Fruit fly (Drosophila melanogaster): ENCODE results near the gene dmrt11E.
A peak's percentile ranks its signal among the peaks of the same experiment; 100 is the strongest.

dmrt11E gene

dm6 chrX:13397610-13398009 lies 29.6 kb downstream of the dmrt11E start:
- TF ChIP-seq Crg-1 (GFP tag; optimal IDR thresholded peaks at IDR 0.05) (no peak), CG14711 (tag; optimal IDR thresholded peaks at IDR 0.05) (no peak), CG5204 (GFP tag; optimal IDR thresholded peaks at IDR 0.05) (no peak), bab1 (GFP tag; optimal IDR thresholded peaks at IDR 0.05) (no peak), CG7045 (GFP tag; optimal IDR thresholded peaks at IDR 0.05) (no peak)

- no peak for TF ChIP-seq CG5204 (GFP tag; optimal IDR thresholded peaks at IDR 0.05)
- no peak for TF ChIP-seq cnc (optimal IDR thresholded peaks at IDR 0.05)
- peak; percentile 63 for TF ChIP-seq bab1 (GFP tag; optimal IDR thresholded peaks at IDR 0.05)
- TF ChIP-seq ovo (GFP tag; optimal IDR thresholded peaks at IDR 0.05): no peak
- TF ChIP-seq Hr96 (GFP tag; optimal IDR thresholded peaks at IDR 0.05): peak; percentile 2
- TF ChIP-seq CG12768 (GFP tag; optimal IDR thresholded peaks at IDR 0.05): no peak
These were observed 33.3 kb downstream of the dmrt11E start for dm6 chrX:13401245-13401644.

dm6 chrX:13402763-13403162 lies 34.8 kb downstream of the dmrt11E start, which contains the start of gene CG12725:
Gene CG12725 (minus strand): TSS chrX:13402863.
- no peak for TF ChIP-seq CG12768 (GFP tag; optimal IDR thresholded peaks at IDR 0.05)
- TF ChIP-seq CG33017 (tag; optimal IDR thresholded peaks at IDR 0.05): no peak
- TF ChIP-seq Clk (GFP tag; optimal IDR thresholded peaks at IDR 0.05): no peak
- TF ChIP-seq pad (GFP tag; optimal IDR thresholded peaks at IDR 0.05): no peak

dm6 chrX:13403553-13403952 lies 35.6 kb downstream of the dmrt11E start:
- peak; percentile 43 for TF ChIP-seq CG12768 (GFP tag; optimal IDR thresholded peaks at IDR 0.05)
- TF ChIP-seq tj (GFP tag; optimal IDR thresholded peaks at IDR 0.05): no peak
- TF ChIP-seq CG7045 (GFP tag; optimal IDR thresholded peaks at IDR 0.05): no peak
- peak; percentile 68 for TF ChIP-seq cic (GFP tag; optimal IDR thresholded peaks at IDR 0.05)
- peak; percentile 15 for TF ChIP-seq Mnt (GFP tag; optimal IDR thresholded peaks at IDR 0.05)
- TF ChIP-seq pad (GFP tag; optimal IDR thresholded peaks at IDR 0.05): no peak
- peak; percentile 11 for TF ChIP-seq CG14711 (tag; optimal IDR thresholded peaks at IDR 0.05)

- peak; percentile 85 for TF ChIP-seq Hr96 (GFP tag; optimal IDR thresholded peaks at IDR 0.05)
- peak; percentile 90 for TF ChIP-seq cic (GFP tag; optimal IDR thresholded peaks at IDR 0.05)
- no peak for TF ChIP-seq cnc (optimal IDR thresholded peaks at IDR 0.05)
- peak; percentile 67 for TF ChIP-seq ovo (GFP tag; optimal IDR thresholded peaks at IDR 0.05)
- no peak for TF ChIP-seq kay (GFP tag; ENCODE audit: borderline replicate concordance)
- peak; percentile 7 for TF ChIP-seq CG7045 (GFP tag; optimal IDR thresholded peaks at IDR 0.05)
- peak; percentile 70 for TF ChIP-seq Mnt (GFP tag; optimal IDR thresholded peaks at IDR 0.05)
- peak; percentile 24 for TF ChIP-seq bab1 (GFP tag; optimal IDR thresholded peaks at IDR 0.05)
- TF ChIP-seq pad (GFP tag; optimal IDR thresholded peaks at IDR 0.05): no peak
- peak; percentile 68 for TF ChIP-seq CG12768 (GFP tag; optimal IDR thresholded peaks at IDR 0.05)
- TF ChIP-seq toe (GFP tag; optimal IDR thresholded peaks at IDR 0.05): peak; percentile 37
- peak; percentile 47 for TF ChIP-seq CG5204 (GFP tag; optimal IDR thresholded peaks at IDR 0.05)
- peak; percentile 51 for TF ChIP-seq CG14711 (tag; optimal IDR thresholded peaks at IDR 0.05)
- peak; percentile 26 for TF ChIP-seq Crg-1 (GFP tag; optimal IDR thresholded peaks at IDR 0.05)
- TF ChIP-seq CG11617 (GFP tag; optimal IDR thresholded peaks at IDR 0.05): peak; percentile 43
- peak; percentile 40 for TF ChIP-seq CG1620 (GFP tag; optimal IDR thresholded peaks at IDR 0.05)
- TF ChIP-seq Clk (GFP tag; optimal IDR thresholded peaks at IDR 0.05): peak; percentile 20
- TF ChIP-seq tj (GFP tag; optimal IDR thresholded peaks at IDR 0.05): peak; percentile 36
- TF ChIP-seq CG33017 (tag; optimal IDR thresholded peaks at IDR 0.05): peak; percentile 24
- TF ChIP-seq CG7101 (tag; optimal IDR thresholded peaks at IDR 0.05): peak; percentile 40
These were observed 36.2 kb downstream of the dmrt11E start, which contains the start of gene GstT4 for dm6 chrX:13403962-13404830. Gene GstT4 (plus strand): TSS chrX:13404749.

dm6 chrX:13406293-13406692 lies 38.3 kb downstream of the dmrt11E start:
- no peak for TF ChIP-seq CG14711 (tag; optimal IDR thresholded peaks at IDR 0.05)
- no peak for TF ChIP-seq CG7045 (GFP tag; optimal IDR thresholded peaks at IDR 0.05)
- no peak for TF ChIP-seq tj (GFP tag; optimal IDR thresholded peaks at IDR 0.05)
- TF ChIP-seq Clk (GFP tag; optimal IDR thresholded peaks at IDR 0.05): no peak
- no peak for TF ChIP-seq bab1 (GFP tag; optimal IDR thresholded peaks at IDR 0.05)
- no peak for TF ChIP-seq CG12768 (GFP tag; optimal IDR thresholded peaks at IDR 0.05)
- no peak for TF ChIP-seq Mnt (GFP tag; optimal IDR thresholded peaks at IDR 0.05)
- no peak for TF ChIP-seq toe (GFP tag; optimal IDR thresholded peaks at IDR 0.05)
- TF ChIP-seq CG5204 (GFP tag; optimal IDR thresholded peaks at IDR 0.05): no peak
- TF ChIP-seq cnc (optimal IDR thresholded peaks at IDR 0.05): no peak
- TF ChIP-seq kay (GFP tag; ENCODE audit: borderline replicate concordance): no peak
- no peak for TF ChIP-seq ovo (GFP tag; optimal IDR thresholded peaks at IDR 0.05)
- TF ChIP-seq CG7101 (tag; optimal IDR thresholded peaks at IDR 0.05): no peak
- TF ChIP-seq CG11617 (GFP tag; optimal IDR thresholded peaks at IDR 0.05): no peak
- TF ChIP-seq pad (GFP tag; optimal IDR thresholded peaks at IDR 0.05): no peak
- TF ChIP-seq cic (GFP tag; optimal IDR thresholded peaks at IDR 0.05): no peak

dm6 chrX:13407673-13408072 lies 39.7 kb downstream of the dmrt11E start:
- peak in 1 of 2 experiments; percentile 26 for TF ChIP-seq cnc (optimal IDR thresholded peaks at IDR 0.05)
- TF ChIP-seq CG14711 (tag; optimal IDR thresholded peaks at IDR 0.05): no peak
